Fruit fly (Drosophila melanogaster) whole organism, embryonic: Measurements from ENCODE around the gene CG17450.
A peak's percentile ranks its signal among the peaks of the same experiment; 100 is the strongest.

Source experiments
- Aef1 ChIP-seq: fragments of 200-800 bp; sonication (Bioruptor generic); IDR thresholded peaks from 3 replicates; pipeline ENCODE4 v1.3.6; 2022; ENCODE audit warnings: missing biosample characterization, missing genetic modification characterization
- Antp ChIP-seq: fragments of 200-800 bp; sonication (Bioruptor generic); optimal IDR thresholded peaks from 3 replicates; lab custom pipeline; 2016; ENCODE audit warnings: missing biosample characterization, missing genetic modification characterization
- Atf3 ChIP-seq: fragments of 200-800 bp; sonication (Bioruptor generic); optimal IDR thresholded peaks from 3 replicates; lab custom pipeline; 2016; ENCODE audit warnings: missing biosample characterization, missing genetic modification characterization
- Bdp1 ChIP-seq: fragments of 200-800 bp; sonication (Bioruptor generic); optimal IDR thresholded peaks from 3 replicates; lab custom pipeline; 2016; ENCODE audit warnings: missing biosample characterization, missing genetic modification characterization
- Bteb2 ChIP-seq: fragments of 200-800 bp; sonication (Bioruptor generic); optimal IDR thresholded peaks from 2 replicates; lab custom pipeline; 2016; ENCODE audit warnings: missing biosample characterization, missing genetic modification characterization
- C15 ChIP-seq: fragments of 200-800 bp; sonication (Bioruptor generic); IDR thresholded peaks from 3 replicates; pipeline ENCODE4 v1.3.6; 2022; ENCODE audit warnings: missing biosample characterization, missing genetic modification characterization
- CG10431 ChIP-seq: fragments of 200-800 bp; sonication (Bioruptor generic); optimal IDR thresholded peaks from 3 replicates; lab custom pipeline; 2018; ENCODE audit warnings: missing biosample characterization, mild to moderate bottlenecking, missing genetic modification characterization
- CG10959 ChIP-seq: fragments of 200-800 bp; sonication (Bioruptor generic); IDR thresholded peaks from 2 replicates; pipeline ENCODE4 v1.3.6; 2022; ENCODE audit warnings: missing biosample characterization, missing genetic modification characterization
- CG12299 ChIP-seq: fragments of 200-800 bp; sonication (Bioruptor generic); optimal IDR thresholded peaks from 2 replicates; lab custom pipeline; 2018; ENCODE audit warnings: missing biosample characterization, mild to moderate bottlenecking, missing genetic modification characterization
- CG14710 ChIP-seq: fragments of 200-800 bp; sonication (Bioruptor generic); optimal IDR thresholded peaks from 3 replicates; lab custom pipeline; 2019; ENCODE audit warnings: missing biosample characterization, mild to moderate bottlenecking, missing genetic modification characterization, moderate library complexity
- CG15269 ChIP-seq: fragments of 200-800 bp; sonication (Bioruptor generic); optimal IDR thresholded peaks from 2 replicates; lab custom pipeline; 2018; ENCODE audit warnings: missing biosample characterization, mild to moderate bottlenecking, missing genetic modification characterization, moderate library complexity
- CG16815 ChIP-seq: fragments of 200-800 bp; sonication (Bioruptor generic); optimal IDR thresholded peaks from 3 replicates; lab custom pipeline; 2017; ENCODE audit warnings: missing biosample characterization, mild to moderate bottlenecking, missing genetic modification characterization
- CG17568 ChIP-seq: fragments of 200-800 bp; sonication (Bioruptor generic); optimal IDR thresholded peaks from 2 replicates; lab custom pipeline; 2018; ENCODE audit warnings: missing biosample characterization, mild to moderate bottlenecking, missing genetic modification characterization, moderate library complexity
- CG18011 ChIP-seq: fragments of 200-800 bp; sonication (Bioruptor generic); optimal IDR thresholded peaks from 2 replicates; lab custom pipeline; 2017; ENCODE audit warnings: missing biosample characterization, missing genetic modification characterization, mild to moderate bottlenecking, moderate library complexity, missing genotype
- CG2129 ChIP-seq: fragments of 200-800 bp; sonication (Bioruptor generic); IDR thresholded peaks from 2 replicates; pipeline ENCODE4 v1.3.6; 2022; ENCODE audit warnings: missing biosample characterization, missing genetic modification characterization; ENCODE audit not compliant: partially characterized antibody
- CG2199 ChIP-seq: fragments of 200-800 bp; sonication (Bioruptor generic); IDR thresholded peaks from 3 replicates; pipeline ENCODE4 v1.3.6; 2022; ENCODE audit warnings: missing biosample characterization, missing genetic modification characterization
- CG2678 ChIP-seq: fragments of 200-800 bp; sonication (Bioruptor generic); optimal IDR thresholded peaks from 3 replicates; lab custom pipeline; 2019; ENCODE audit warnings: missing biosample characterization, mild to moderate bottlenecking, missing genetic modification characterization, moderate library complexity
- CG31388 ChIP-seq: fragments of 200-800 bp; sonication (Bioruptor generic); optimal IDR thresholded peaks from 2 replicates; lab custom pipeline; 2016; ENCODE audit warnings: missing biosample characterization, missing genetic modification characterization
- CG43689 ChIP-seq: fragments of 200-800 bp; sonication (Bioruptor generic); IDR thresholded peaks from 2 replicates; pipeline ENCODE4 v1.3.6; 2022; ENCODE audit warnings: missing biosample characterization, missing genetic modification characterization
- CG4424 ChIP-seq: fragments of 200-800 bp; sonication (Bioruptor generic); optimal IDR thresholded peaks from 3 replicates; lab custom pipeline; 2016; ENCODE audit warnings: missing biosample characterization, missing genetic modification characterization
- CG6854 ChIP-seq: fragments of 200-800 bp; sonication (Bioruptor generic); optimal IDR thresholded peaks from 3 replicates; lab custom pipeline; 2017; ENCODE audit warnings: missing biosample characterization, mild to moderate bottlenecking, missing genetic modification characterization
- CG7839 ChIP-seq: fragments of 200-800 bp; sonication (Bioruptor generic); optimal IDR thresholded peaks from 3 replicates; lab custom pipeline; 2018; ENCODE audit warnings: missing biosample characterization, mild to moderate bottlenecking, missing genetic modification characterization, moderate library complexity
- CG7963 ChIP-seq: fragments of 200-800 bp; sonication (Bioruptor generic); IDR thresholded peaks from 3 replicates; pipeline ENCODE4 v1.3.6; 2022; ENCODE audit warnings: missing biosample characterization, missing genetic modification characterization; ENCODE audit not compliant: partially characterized antibody
- CG8359 ChIP-seq: fragments of 200-800 bp; sonication (Bioruptor generic); optimal IDR thresholded peaks from 2 replicates; lab custom pipeline; 2017; ENCODE audit warnings: missing biosample characterization, mild to moderate bottlenecking, missing genetic modification characterization, borderline replicate concordance
- CG9876 ChIP-seq: fragments of 200-800 bp; sonication (Bioruptor generic); optimal IDR thresholded peaks from 2 replicates; lab custom pipeline; 2016; ENCODE audit warnings: missing biosample characterization, missing genetic modification characterization
- Chrac-16 ChIP-seq: fragments of 200-800 bp; sonication (Bioruptor generic); optimal IDR thresholded peaks from 3 replicates; lab custom pipeline; 2016; ENCODE audit warnings: missing biosample characterization, missing genetic modification characterization
- Doc3 ChIP-seq: fragments of 200-800 bp; sonication (Bioruptor generic); IDR thresholded peaks from 3 replicates; pipeline ENCODE4 v1.3.6; 2022; ENCODE audit warnings: missing biosample characterization, missing genetic modification characterization; ENCODE audit not compliant: partially characterized antibody
- E2f2 ChIP-seq: fragments of 200-800 bp; sonication (Bioruptor generic); IDR thresholded peaks from 2 replicates; pipeline ENCODE4 v1.3.6; 2022; ENCODE audit warnings: missing biosample characterization, missing genetic modification characterization
- Kr ChIP-seq: fragments of 200-800 bp; sonication (Bioruptor generic); optimal IDR thresholded peaks from 2 replicates; lab custom pipeline; 2017; ENCODE audit warnings: missing biosample characterization, mild to moderate bottlenecking, missing genetic modification characterization
- Lhr ChIP-seq: fragments of 200-800 bp; sonication (Bioruptor generic); optimal IDR thresholded peaks from 3 replicates; lab custom pipeline; 2017; ENCODE audit warnings: mild to moderate bottlenecking, missing biosample characterization, missing genetic modification reagents, missing genetic modification characterization
- Mes4 ChIP-seq: fragments of 200-800 bp; sonication (Bioruptor generic); optimal IDR thresholded peaks from 2 replicates; lab custom pipeline; 2016; ENCODE audit warnings: missing biosample characterization, missing genetic modification characterization
- Mrtf ChIP-seq: fragments of 200-800 bp; sonication (Bioruptor generic); IDR thresholded peaks from 3 replicates; pipeline ENCODE4 v1.3.6; 2022; ENCODE audit warnings: missing biosample characterization, missing genetic modification characterization
- NC2α ChIP-seq: fragments of 200-800 bp; sonication (Bioruptor generic); optimal IDR thresholded peaks from 2 replicates; lab custom pipeline; 2016; ENCODE audit warnings: missing biosample characterization, missing genetic modification characterization
- Opbp ChIP-seq: fragments of 200-800 bp; sonication (Bioruptor generic); IDR thresholded peaks from 3 replicates; pipeline ENCODE4 v1.3.6; 2022; ENCODE audit warnings: missing biosample characterization, missing genetic modification characterization; ENCODE audit not compliant: partially characterized antibody
- PHDP ChIP-seq: fragments of 200-800 bp; sonication (Bioruptor generic); optimal IDR thresholded peaks from 3 replicates; lab custom pipeline; 2018; ENCODE audit warnings: missing biosample characterization, mild to moderate bottlenecking, missing genetic modification characterization, moderate library complexity
- Trl ChIP-seq, 3 experiments: fragments of >200 bp in 2 of 3; fragments of 200-800 bp in 1 of 3; sonication (Bioruptor generic) in 1 of 3; optimal IDR thresholded peaks; 2 replicates in 1 of 3; 3 replicates in 2 of 3; lab custom pipeline; 2016 to 2017; ENCODE audit warnings: missing biosample characterization in 1 of 3, missing genetic modification characterization in 1 of 3
- Vsx1 ChIP-seq: fragments of 200-800 bp; sonication (Bioruptor generic); optimal IDR thresholded peaks from 2 replicates; lab custom pipeline; 2017; ENCODE audit warnings: missing biosample characterization, mild to moderate bottlenecking, missing genetic modification characterization, missing genetic modification reagents
- Xrp1 ChIP-seq: fragments of 200-800 bp; sonication (Bioruptor generic); IDR thresholded peaks from 2 replicates; pipeline ENCODE4 v1.3.6; 2022; ENCODE audit warnings: missing biosample characterization, missing genetic modification characterization
- bab2 ChIP-seq: fragments of 200-800 bp; sonication (Bioruptor generic); optimal IDR thresholded peaks from 2 replicates; lab custom pipeline; 2016; ENCODE audit warnings: missing biosample characterization, missing genetic modification characterization
- ci ChIP-seq: fragments of 200-800 bp; sonication (Bioruptor generic); IDR thresholded peaks from 3 replicates; pipeline ENCODE4 v1.3.6; 2022; ENCODE audit warnings: missing biosample characterization, missing genetic modification characterization
- dati ChIP-seq: fragments of 200-800 bp; sonication (Bioruptor generic); IDR thresholded peaks from 2 replicates; pipeline ENCODE4 v1.3.6; 2022; ENCODE audit warnings: missing biosample characterization, missing genetic modification characterization
- gfzf ChIP-seq: fragments of 200-800 bp; sonication (Bioruptor generic); optimal IDR thresholded peaks from 2 replicates; lab custom pipeline; 2016; ENCODE audit warnings: missing biosample characterization, mild to moderate bottlenecking, missing genetic modification characterization, moderate library complexity
- grau ChIP-seq: fragments of 200-800 bp; optimal IDR thresholded peaks from 3 replicates; lab custom pipeline; 2019; ENCODE audit warnings: missing biosample characterization, mild to moderate bottlenecking, missing genetic modification characterization, moderate library complexity
- kah ChIP-seq: fragments of 200-800 bp; sonication (Bioruptor generic); optimal IDR thresholded peaks from 2 replicates; lab custom pipeline; 2018; ENCODE audit warnings: missing biosample characterization, mild to moderate bottlenecking, missing genetic modification characterization
- knrl ChIP-seq: fragments of 200-800 bp; sonication (Bioruptor generic); IDR thresholded peaks from 3 replicates; pipeline ENCODE4 v1.3.6; 2022; ENCODE audit warnings: missing biosample characterization, missing genetic modification characterization; ENCODE audit not compliant: partially characterized antibody
- maf-S ChIP-seq: fragments of 200-800 bp; sonication (Bioruptor generic); optimal IDR thresholded peaks from 2 replicates; lab custom pipeline; 2016; ENCODE audit warnings: missing biosample characterization, missing genetic modification characterization
- phol ChIP-seq: fragments of 200-800 bp; sonication (Bioruptor generic); optimal IDR thresholded peaks from 3 replicates; lab custom pipeline; 2018; ENCODE audit warnings: missing biosample characterization, mild to moderate bottlenecking, missing genetic modification characterization, moderate library complexity
- vnd ChIP-seq: fragments of 200-800 bp; sonication (Bioruptor generic); IDR thresholded peaks from 3 replicates; pipeline ENCODE4 v1.3.6; 2022; ENCODE audit warnings: missing biosample characterization, missing genetic modification characterization; ENCODE audit not compliant: partially characterized antibody
- zen2 ChIP-seq: fragments of 200-800 bp; sonication (Bioruptor generic); IDR thresholded peaks from 3 replicates; pipeline ENCODE4 v1.3.6; 2022; ENCODE audit warnings: missing biosample characterization, missing genetic modification characterization; ENCODE audit not compliant: partially characterized antibody

The CG17450 gene

dm6 chrX:21593907-21594306 is 14.8 kb downstream of the CG17450 start (continued):
- TF ChIP-seq CG10431 (GFP tag; lab: Kevin White, UChicago) = peak; percentile 30
- no peak for TF ChIP-seq zen2 (GFP tag; lab: Robert Waterston, UW)
- TF ChIP-seq CG2129 (GFP tag; lab: Robert Waterston, UW) = no peak
- peak; percentile 31 for TF ChIP-seq CG18011 (GFP tag; lab: Kevin White, UChicago)
- TF ChIP-seq CG4424 (GFP tag; lab: Kevin White, UChicago) = peak; percentile 91
- TF ChIP-seq CG15269 = peak; percentile 80
- TF ChIP-seq bab2 (GFP tag; lab: Kevin White, UChicago) = peak; percentile 80
- no peak for TF ChIP-seq CG7963 (GFP tag; lab: Robert Waterston, UW)
- TF ChIP-seq CG10959 (GFP tag; lab: Robert Waterston, UW) = peak; percentile 91
- peak; percentile 87 for TF ChIP-seq ci (GFP tag; lab: Robert Waterston, UW)
- TF ChIP-seq CG9876 = peak; percentile 50
- peak; percentile 78 for TF ChIP-seq PHDP
- TF ChIP-seq Vsx1 (GFP tag; lab: Kevin White, UChicago) = peak; percentile 17
- peak; percentile 61; the same call in 1 of the 3 replicates for TF ChIP-seq C15 (GFP tag; lab: Robert Waterston, UW)
- peak; percentile 54 for TF ChIP-seq CG12299 (tag; lab: Kevin White, UChicago)
- peak; percentile 79 for TF ChIP-seq Aef1 (GFP tag; lab: Robert Waterston, UW)
- peak; percentile 90 for TF ChIP-seq CG7839 (tag; lab: Kevin White, UChicago)
- TF ChIP-seq CG2199 (GFP tag; lab: Robert Waterston, UW) = peak; percentile 76; the same call in 2 of the 3 replicates
- TF ChIP-seq kah (GFP tag; lab: Kevin White, UChicago) = peak; percentile 59
- TF ChIP-seq E2f2 (GFP tag; lab: Robert Waterston, UW) = no peak
- peak; percentile 86 for TF ChIP-seq CG2678 (tag; lab: Kevin White, UChicago)
- TF ChIP-seq Atf3 (GFP tag; lab: Kevin White, UChicago) = peak; percentile 67
- peak; percentile 56 for TF ChIP-seq NC2α (GFP tag; lab: Kevin White, UChicago)
- TF ChIP-seq CG43689 (GFP tag; lab: Robert Waterston, UW) = no peak
- peak; percentile 52 for TF ChIP-seq Bteb2 (GFP tag; lab: Kevin White, UChicago)
- peak; percentile 92 for TF ChIP-seq Xrp1 (GFP tag; lab: Robert Waterston, UW)
- TF ChIP-seq dati (GFP tag; lab: Robert Waterston, UW) = peak; percentile 68; the same call in 1 of the 2 replicates
- peak; percentile 93 for TF ChIP-seq phol (tag; lab: Kevin White, UChicago)
- TF ChIP-seq Mrtf (GFP tag; lab: Robert Waterston, UW) = peak; percentile 85
- peak in 1 of 2 experiments; percentile 0 for TF ChIP-seq Trl (optimal IDR thresholded peaks at IDR 0.05; lab: Kevin White, UChicago)
- peak; percentile 85 for TF ChIP-seq Trl (GFP tag; optimal IDR thresholded peaks at IDR 0.05; lab: Kevin White, UChicago)
- no peak for TF ChIP-seq Opbp (GFP tag; lab: Robert Waterston, UW)
- no peak for TF ChIP-seq Doc3
- TF ChIP-seq gfzf (GFP tag; lab: Kevin White, UChicago) = no peak
- TF ChIP-seq CG6854 (GFP tag; lab: Kevin White, UChicago) = peak; percentile 38
- TF ChIP-seq Bdp1 = peak; percentile 47
- TF ChIP-seq CG31388 (GFP tag; lab: Kevin White, UChicago) = peak; percentile 65
- TF ChIP-seq Mes4 (GFP tag; lab: Kevin White, UChicago) = peak; percentile 84
- TF ChIP-seq CG8359 (GFP tag; lab: Kevin White, UChicago) = peak; percentile 67
- no peak for TF ChIP-seq Kr (GFP tag; lab: Kevin White, UChicago)
- TF ChIP-seq CG16815 (GFP tag; lab: Kevin White, UChicago) = peak; percentile 65
- peak; percentile 52 for TF ChIP-seq CG17568
- no peak for TF ChIP-seq knrl (GFP tag; lab: Robert Waterston, UW)
- TF ChIP-seq CG14710 (tag; lab: Kevin White, UChicago) = peak; percentile 90
- TF ChIP-seq vnd (GFP tag; lab: Robert Waterston, UW) = no peak
- TF ChIP-seq grau (tag; lab: Kevin White, UChicago) = peak; percentile 81
- peak; percentile 52 for TF ChIP-seq Lhr (GFP tag; lab: Kevin White, UChicago)
- TF ChIP-seq maf-S (GFP tag; lab: Kevin White, UChicago) = peak; percentile 64
- peak; percentile 79 for TF ChIP-seq Chrac-16 (GFP tag; lab: Kevin White, UChicago)
- peak; percentile 91 for TF ChIP-seq Antp (GFP tag; lab: Kevin White, UChicago)
